Worm (Caenorhabditis elegans): Measurements from ENCODE around the gene mrpl-37.

The mrpl-37 gene

DNA sequence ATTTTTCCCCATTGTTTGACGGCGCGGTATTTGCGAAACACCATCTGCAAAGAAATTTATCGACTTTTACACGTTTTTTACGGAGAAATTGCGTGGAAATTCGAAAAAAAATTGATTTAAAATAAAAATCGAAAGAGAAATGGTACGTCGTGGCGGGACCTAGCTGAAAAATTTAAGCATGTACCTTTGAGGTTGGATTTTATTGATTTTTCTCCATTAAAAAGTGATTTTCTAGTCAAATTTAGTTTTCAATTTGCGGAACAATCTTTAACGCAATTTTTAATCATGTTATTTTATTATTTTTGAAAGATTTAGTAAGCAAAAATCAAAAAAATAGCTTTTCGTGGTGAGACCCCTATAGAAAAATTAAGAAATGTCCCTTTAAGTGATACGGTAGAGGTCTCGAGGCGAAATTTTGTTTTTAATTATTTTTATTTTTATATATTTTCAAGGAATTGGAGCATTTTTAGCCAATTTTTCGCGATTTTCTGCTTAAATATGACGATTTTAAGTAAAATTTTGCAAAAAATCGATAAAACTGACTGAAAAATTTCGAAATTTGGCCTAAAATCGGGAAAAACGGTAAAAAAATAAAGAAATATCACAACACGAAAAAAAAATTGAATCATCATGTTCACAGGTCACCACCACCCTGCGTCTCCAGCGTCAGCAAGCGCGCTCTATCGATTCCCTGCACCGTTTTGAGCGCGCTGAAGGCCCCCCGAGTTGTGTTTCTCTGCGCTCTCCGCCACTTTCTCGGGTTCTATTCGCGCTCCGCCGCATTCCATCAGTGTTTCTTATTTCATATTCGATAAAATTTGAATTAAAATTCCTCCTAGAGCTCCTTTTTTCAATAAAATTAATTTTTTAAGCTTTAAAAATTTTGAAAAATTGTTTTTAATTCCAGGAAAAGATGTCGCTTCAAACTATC lies at the start of gene mrpl-37, which contains the start of gene lin-38:
TSS of gene mrpl-37 (minus strand) at position 51 of the 931 bp plus-strand sequence.
TSS of gene lin-38 (plus strand) at position 908 of the 931 bp plus-strand sequence.
- no peak for TF ChIP-seq W03F9.2 (tag; optimal IDR thresholded peaks at IDR 0.05)

DNA sequence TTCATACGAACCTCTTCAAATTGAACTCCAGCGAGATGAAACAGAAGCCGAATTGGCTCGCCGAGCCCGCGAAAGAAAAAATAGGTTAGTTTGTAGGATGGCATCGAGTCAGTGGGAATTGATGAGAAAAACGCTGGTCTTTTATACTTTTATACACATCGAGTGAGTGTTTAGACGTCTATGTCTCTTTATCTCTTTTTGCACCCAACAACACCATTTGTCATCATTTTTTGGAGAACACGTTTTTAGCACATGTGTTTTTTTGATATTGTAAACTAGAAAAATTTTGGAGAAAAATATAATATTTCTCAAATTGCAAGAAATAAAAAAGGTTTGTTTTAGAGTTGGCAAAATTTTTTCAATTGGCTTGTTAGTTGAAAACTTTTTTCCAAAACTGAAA lies 49.5 kb upstream of the mrpl-37 start, which contains the start of gene gst-16:
TSS of gene gst-16 (minus strand) at position 111 of the 400 bp plus-strand sequence.
- TF ChIP-seq him-1 (tag; optimal IDR thresholded peaks at IDR 0.05) (no peak), dao-5 (tag; optimal IDR thresholded peaks at IDR 0.05) (no peak), W03F9.2 (tag; optimal IDR thresholded peaks at IDR 0.05) (no peak)

ce11 chrII:13617808-13618207 lies 42.9 kb upstream of the mrpl-37 start, which contains the start of gene gst-12:
gst-12 (minus strand) TSS chrII:13618061.
- TF ChIP-seq W03F9.2 (tag; optimal IDR thresholded peaks at IDR 0.05) (no peak), dao-5 (tag; optimal IDR thresholded peaks at IDR 0.05) (no peak), him-1 (tag; optimal IDR thresholded peaks at IDR 0.05) (no peak)

ce11 chrII:13616000-13616399 lies 41.1 kb upstream of the mrpl-37 start, which contains the start of gene gst-14:
gst-14 (minus strand) TSS chrII:13616100.
- TF ChIP-seq W03F9.2 (tag; optimal IDR thresholded peaks at IDR 0.05), result no peak
- no peak for TF ChIP-seq dao-5 (tag; optimal IDR thresholded peaks at IDR 0.05)
- TF ChIP-seq him-1 (tag; optimal IDR thresholded peaks at IDR 0.05), result no peak

DNA sequence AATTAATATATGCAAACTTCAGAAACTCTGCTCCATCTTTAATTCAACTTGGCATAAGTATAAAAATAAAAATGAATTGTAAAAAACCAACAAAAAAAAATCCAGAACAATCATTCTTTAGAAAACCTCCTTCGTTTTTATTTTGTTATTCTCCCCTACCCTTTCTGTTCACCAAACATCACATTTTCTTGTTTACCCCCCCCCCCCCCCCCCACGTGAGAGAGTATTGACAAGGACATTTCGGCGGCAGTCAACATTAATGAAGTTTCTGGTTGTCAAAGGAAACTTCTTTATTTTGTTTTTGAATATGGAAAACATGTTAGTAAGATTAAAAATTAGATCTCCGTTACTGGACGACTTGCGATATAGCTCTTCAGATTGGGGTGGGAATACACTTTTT lies 39.6 kb upstream of the mrpl-37 start:
- TF ChIP-seq dao-5 (tag; optimal IDR thresholded peaks at IDR 0.05) (no peak), him-1 (tag; optimal IDR thresholded peaks at IDR 0.05) (no peak), W03F9.2 (tag; optimal IDR thresholded peaks at IDR 0.05) (no peak)

DNA sequence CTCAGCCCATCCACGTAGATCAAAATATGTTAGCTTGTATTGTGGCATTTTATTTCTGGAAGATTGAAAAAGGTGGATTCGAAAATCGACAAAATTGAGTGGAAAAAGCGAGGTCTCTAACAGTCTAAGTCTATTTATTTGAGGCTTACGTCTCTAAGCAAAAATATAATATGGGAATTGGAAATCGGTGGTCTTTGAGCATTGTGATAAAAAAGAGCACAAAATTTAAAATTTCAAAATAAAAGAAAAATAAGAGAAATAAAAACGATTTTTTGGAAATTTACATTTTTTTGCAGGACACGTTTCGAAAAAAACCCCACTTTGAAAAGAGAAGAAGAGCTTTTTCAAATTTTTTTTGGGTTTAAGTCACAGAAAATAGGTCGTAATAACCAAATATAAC lies 38.2 kb upstream of the mrpl-37 start, which contains the start of gene gst-15:
TSS of gene gst-15 (minus strand) at position 101 of the 400 bp plus-strand sequence.
- TF ChIP-seq W03F9.2 (tag; optimal IDR thresholded peaks at IDR 0.05) (no peak), dao-5 (tag; optimal IDR thresholded peaks at IDR 0.05) (no peak), him-1 (tag; optimal IDR thresholded peaks at IDR 0.05) (no peak)

DNA sequence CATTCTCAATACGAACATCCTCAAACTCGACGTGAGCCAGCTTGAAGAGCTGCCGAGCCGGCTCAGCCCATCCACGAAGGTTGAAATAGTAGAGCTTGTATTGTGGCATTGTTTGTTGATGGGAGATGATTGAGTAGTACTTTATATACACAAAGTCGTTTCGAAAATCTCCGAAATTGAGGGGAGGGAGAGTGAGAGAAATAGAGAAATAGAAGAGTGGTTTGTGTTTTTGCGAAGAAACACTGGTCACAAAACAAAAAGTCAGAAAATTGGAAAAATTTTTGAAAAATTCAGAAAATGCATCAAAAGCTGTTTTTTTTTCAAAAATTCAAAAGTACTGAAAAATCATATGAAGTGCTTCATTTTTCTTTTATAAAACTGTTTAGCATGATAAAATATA lies 36.3 kb upstream of the mrpl-37 start, which contains the start of gene gst-24:
TSS of gene gst-24 (minus strand) at position 181 of the 400 bp plus-strand sequence.
- TF ChIP-seq dao-5 (tag; optimal IDR thresholded peaks at IDR 0.05) (no peak), W03F9.2 (tag; optimal IDR thresholded peaks at IDR 0.05) (no peak), him-1 (tag; optimal IDR thresholded peaks at IDR 0.05) (no peak)

DNA sequence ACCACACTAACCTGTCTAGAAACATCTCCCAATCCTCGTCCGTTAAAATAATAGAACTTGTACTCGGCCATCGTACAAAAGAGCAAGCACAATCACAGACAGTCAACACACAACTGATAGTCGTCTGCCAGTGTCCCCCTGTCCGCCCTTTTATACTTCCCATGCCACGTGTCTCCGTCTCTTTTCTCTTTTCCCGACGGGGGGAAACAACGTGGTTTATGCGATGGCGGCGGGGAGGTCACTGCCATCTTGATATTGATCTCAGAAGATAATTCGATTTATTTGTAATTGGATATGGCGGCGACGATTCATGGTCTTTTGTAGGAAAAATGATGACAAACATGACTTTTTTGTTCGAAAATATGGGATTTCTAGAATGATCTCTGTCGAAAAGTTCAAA lies 34.8 kb upstream of the mrpl-37 start, which contains the start of gene gst-20:
TSS of gene gst-20 (minus strand) at position 170 of the 400 bp plus-strand sequence.
- TF ChIP-seq him-1 (tag; optimal IDR thresholded peaks at IDR 0.05), result no peak
- no peak for TF ChIP-seq W03F9.2 (tag; optimal IDR thresholded peaks at IDR 0.05)
- no peak for TF ChIP-seq dao-5 (tag; optimal IDR thresholded peaks at IDR 0.05)

ce11 chrII:13600904-13601303 lies 26.0 kb upstream of the mrpl-37 start, which contains the start of gene csp-1:
csp-1 (plus strand) TSS chrII:13601204.
- TF ChIP-seq W03F9.2 (tag; optimal IDR thresholded peaks at IDR 0.05), result no peak
- no peak for TF ChIP-seq dao-5 (tag; optimal IDR thresholded peaks at IDR 0.05)
- TF ChIP-seq him-1 (tag; optimal IDR thresholded peaks at IDR 0.05), result no peak

DNA sequence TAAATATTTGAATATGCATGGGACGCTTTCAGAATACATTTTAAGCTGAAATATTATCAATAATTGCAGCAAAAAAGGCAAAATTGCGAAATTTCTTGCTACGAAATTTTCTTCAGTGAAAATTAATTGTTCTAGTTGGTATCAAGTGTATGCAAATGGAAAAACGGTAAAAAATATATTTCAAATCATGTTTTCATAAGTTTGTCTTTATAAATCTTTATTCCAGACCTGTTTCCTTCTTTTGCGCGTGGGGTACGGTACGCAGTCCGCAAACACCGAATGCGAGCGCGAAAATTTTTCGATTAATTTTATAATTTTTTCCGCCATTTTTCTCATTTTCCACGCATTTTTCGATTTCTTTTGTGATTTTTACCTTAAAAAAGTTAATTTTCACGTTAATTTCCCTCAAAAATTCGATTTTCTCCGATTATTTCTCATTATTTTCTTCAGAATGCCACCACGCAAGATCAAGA lies 21.7 kb upstream of the mrpl-37 start, which contains the start of the genes fbxc-23 and csc-1:
TSS of gene fbxc-23 (minus strand) at position 51 of the 473 bp plus-strand sequence.
TSS of gene csc-1 (plus strand) at position 451 of the 473 bp plus-strand sequence.
- TF ChIP-seq dao-5 (tag; optimal IDR thresholded peaks at IDR 0.05) (no peak), W03F9.2 (tag; optimal IDR thresholded peaks at IDR 0.05) (peak; percentile 52)

DNA sequence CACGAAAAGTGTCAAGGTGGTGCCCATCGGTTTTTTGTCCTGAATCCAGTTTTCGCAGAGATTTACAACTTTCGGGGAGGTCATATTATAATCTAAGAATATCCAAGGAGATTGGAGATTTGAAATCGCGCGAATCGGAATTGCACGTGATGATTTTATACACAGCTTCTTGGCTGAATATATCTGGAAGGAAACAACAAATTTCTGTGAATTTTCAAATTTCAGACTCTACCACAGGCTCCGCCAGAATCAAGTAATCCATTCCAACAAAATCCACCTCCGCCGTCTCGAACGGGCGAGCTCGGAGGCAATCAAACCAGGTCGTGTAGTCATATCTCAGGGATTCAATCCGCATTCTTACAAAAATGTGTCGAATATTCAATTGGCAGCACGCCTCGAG lies 20.4 kb upstream of the mrpl-37 start:
- TF ChIP-seq him-1 (tag; optimal IDR thresholded peaks at IDR 0.05) (no peak), dao-5 (tag; optimal IDR thresholded peaks at IDR 0.05) (no peak), W03F9.2 (tag; optimal IDR thresholded peaks at IDR 0.05) (no peak)

ce11 chrII:13593659-13594221 lies 18.9 kb upstream of the mrpl-37 start, which contains the start of gene clec-146:
clec-146 (minus strand) TSS chrII:13593774.
- TF ChIP-seq dao-5 (tag; optimal IDR thresholded peaks at IDR 0.05) (no peak), him-1 (tag; optimal IDR thresholded peaks at IDR 0.05) (no peak), W03F9.2 (tag; optimal IDR thresholded peaks at IDR 0.05) (no peak)

- TF ChIP-seq him-1 (tag; optimal IDR thresholded peaks at IDR 0.05) (no peak), W03F9.2 (tag; optimal IDR thresholded peaks at IDR 0.05) (no peak), dao-5 (tag; optimal IDR thresholded peaks at IDR 0.05) (no peak)
Measured at ce11 chrII:13590461-13590860, 15.6 kb upstream of the mrpl-37 start, which contains the start of gene clec-145. clec-145 (minus strand) TSS chrII:13590561.
